Worm (Caenorhabditis elegans) whole organism, late embryonic: ENCODE results near the gene clec-47.

ENCODE experiments used
- ets-4 ChIP-seq: sonication (generic microtip); optimal IDR thresholded peaks from 2 replicates; lab custom pipeline; 2016; ENCODE audit warnings: missing genetic modification characterization, missing compliant biosample characterization
- nfya-1 ChIP-seq: sonication (generic microtip); optimal IDR thresholded peaks from 2 replicates; lab custom pipeline; 2017; ENCODE audit warnings: missing genetic modification characterization, mild to moderate bottlenecking, missing compliant biosample characterization, antibody characterized with exemption, moderate library complexity
- sox-4 ChIP-seq: sonication (generic microtip); optimal IDR thresholded peaks from 2 replicates; lab custom pipeline; 2017; ENCODE audit warnings: mild to moderate bottlenecking, missing genetic modification characterization, inconsistent platforms, missing compliant biosample characterization
- ttx-3 ChIP-seq: sonication (generic microtip); optimal IDR thresholded peaks from 2 replicates; lab custom pipeline; 2016; ENCODE audit warnings: missing genetic modification reagents, missing genetic modification characterization, missing compliant biosample characterization

ce11 chrV:15193909-15194308, 18.4 kb downstream of the clec-47 start, which contains the start of gene Y75B12B.13:
- no peak for TF ChIP-seq sox-4
- no peak for TF ChIP-seq ttx-3 (tag; lab: Kevin White, UChicago)
- TF ChIP-seq ets-4 (tag; lab: Kevin White, UChicago): no peak
- TF ChIP-seq nfya-1: no peak
